Worm (Caenorhabditis elegans): Measurements from ENCODE around the gene ipla-3.

DNA sequence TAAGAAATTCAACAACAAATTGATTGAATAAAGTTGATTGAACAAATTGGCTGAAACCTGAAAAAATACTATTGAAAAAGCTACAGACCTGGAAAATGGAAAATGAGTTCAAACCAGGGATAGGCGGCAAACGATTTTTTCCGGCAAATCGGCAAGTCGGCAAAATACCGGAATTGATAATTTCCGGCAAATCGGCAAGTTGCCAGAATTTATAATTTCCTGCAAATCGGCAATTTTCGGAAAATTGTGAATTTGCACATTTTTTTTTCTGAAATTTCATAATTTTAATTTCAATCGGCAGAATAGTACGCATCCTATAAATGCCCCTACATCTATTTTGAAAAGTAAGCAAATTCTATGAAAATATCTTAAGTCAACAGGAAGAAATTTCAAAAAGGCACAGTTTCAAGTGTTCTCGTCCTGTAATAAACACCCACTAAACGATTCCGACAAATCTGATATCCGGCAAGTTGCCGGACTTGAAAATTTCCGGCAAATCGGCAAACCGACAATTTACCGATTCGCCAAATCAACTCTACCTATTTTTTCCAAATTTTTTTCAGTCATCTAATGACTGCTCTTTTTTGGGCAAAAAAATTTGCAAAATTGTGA lies 12.1 kb downstream of the ipla-3 start:
- TF ChIP-seq pqm-1 (tag; optimal IDR thresholded peaks at IDR 0.05): no peak
- no peak for TF ChIP-seq ztf-4 (tag; optimal IDR thresholded peaks at IDR 0.05)
- TF ChIP-seq ama-1 (optimal IDR thresholded peaks at IDR 0.05): peak; percentile 5
- no peak for TF ChIP-seq mep-1 (tag; optimal IDR thresholded peaks at IDR 0.05)
- peak; percentile 18 for TF ChIP-seq rnt-1 (tag; optimal IDR thresholded peaks at IDR 0.05)
- no peak for TF ChIP-seq unc-130 (tag; optimal IDR thresholded peaks at IDR 0.05)
- TF ChIP-seq hlh-17 (GFP tag; optimal IDR thresholded peaks at IDR 0.05; ENCODE audit: borderline replicate concordance): no peak
- no peak for TF ChIP-seq hpl-2 (GFP tag; optimal IDR thresholded peaks at IDR 0.05)
- no peak for TF ChIP-seq alr-1 (tag; optimal IDR thresholded peaks at IDR 0.05; ENCODE audit: borderline replicate concordance)
- TF ChIP-seq lin-15B (tag; optimal IDR thresholded peaks at IDR 0.05): no peak
- no peak for TF ChIP-seq ceh-88 (GFP tag; IDR thresholded peaks at IDR 0.05)
- TF ChIP-seq nhr-12 (tag; optimal IDR thresholded peaks at IDR 0.05): no peak
- TF ChIP-seq C04F5.9 (tag; optimal IDR thresholded peaks at IDR 0.05): no peak
- TF ChIP-seq egl-13 (tag; optimal IDR thresholded peaks at IDR 0.05): no peak
